Worm (Caenorhabditis elegans): Measurements from ENCODE around the gene ltd-1.

Gene ltd-1

DNA sequence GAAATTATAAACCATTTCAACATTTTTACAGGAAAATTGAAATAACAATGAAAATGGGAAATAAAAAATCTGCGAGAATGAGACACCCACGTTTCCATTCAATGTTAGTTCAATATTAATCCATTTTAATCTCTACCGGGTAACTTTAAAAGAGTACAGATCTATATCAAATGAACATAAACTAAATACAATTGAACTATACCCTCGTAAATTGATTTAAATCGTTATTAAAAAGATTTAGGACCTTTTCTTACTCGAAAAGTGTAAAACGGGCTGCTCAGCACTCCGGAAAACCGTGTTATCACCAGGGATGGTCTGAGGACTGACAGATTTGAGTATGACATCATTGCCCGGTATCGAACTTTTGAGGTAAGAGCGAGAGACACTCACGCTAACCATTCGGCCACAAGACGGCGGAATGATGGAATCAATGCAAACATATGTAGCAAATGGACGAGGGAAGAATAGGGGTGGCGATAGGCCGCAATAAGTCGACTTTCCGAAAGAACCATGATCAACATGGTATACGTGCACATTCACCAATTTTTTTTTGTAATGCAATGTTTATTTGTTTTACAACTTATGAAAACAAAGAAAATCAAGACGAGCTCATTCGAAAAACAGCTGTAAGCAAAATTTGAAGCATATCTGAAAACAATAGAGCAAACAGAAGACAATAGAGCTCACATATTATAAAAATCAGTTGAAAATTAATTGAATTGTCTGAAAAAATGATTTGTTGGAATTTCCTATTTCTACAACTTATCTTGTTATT is 14.6 kb upstream of the ltd-1 start, which contains the start of the genes chst-1 and C41C4.9 (continued):
- peak; percentile 39 for TF ChIP-seq blmp-1 (tag; optimal IDR thresholded peaks at IDR 0.05)
- TF ChIP-seq nhr-19 (GFP tag; conservative IDR thresholded peaks at IDR 0.05) = peak; percentile 56
- TF ChIP-seq mef-2 (tag; optimal IDR thresholded peaks at IDR 0.05) = no peak
- TF ChIP-seq unc-98 (GFP tag; IDR thresholded peaks at IDR 0.05) = 0 out of 2 replicates have a peak, but pooled peaks have one; percentile 10
- peak; percentile 17 for TF ChIP-seq lin-13 (GFP tag; optimal IDR thresholded peaks at IDR 0.05)
- TF ChIP-seq egl-13 (tag; optimal IDR thresholded peaks at IDR 0.05) = no peak
- TF ChIP-seq vab-15 (tag; optimal IDR thresholded peaks at IDR 0.05) = peak; percentile 57
- peak; percentile 38 for TF ChIP-seq jun-1 (tag; optimal IDR thresholded peaks at IDR 0.05)

DNA sequence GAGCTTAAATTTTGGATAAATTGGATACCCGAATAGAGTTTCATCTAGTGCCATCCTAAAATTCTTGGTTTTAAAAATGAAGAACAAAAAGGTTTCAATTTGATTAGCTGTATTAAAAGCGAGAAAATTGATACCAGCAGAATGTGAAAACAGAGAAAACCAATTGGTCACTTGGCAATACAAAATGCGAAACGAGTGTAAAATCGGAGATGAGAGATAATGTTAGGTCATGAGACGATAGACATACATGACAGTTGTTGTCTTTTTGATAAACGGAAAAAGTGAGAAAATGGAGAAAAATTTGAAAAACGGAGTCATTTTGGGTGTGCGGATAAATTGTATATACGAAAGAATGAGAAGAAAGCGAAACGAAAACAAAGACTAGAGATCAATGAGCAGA is 12.4 kb upstream of the ltd-1 start, which contains the start of gene sfxn-5:
sfxn-5 (minus strand) TSS at position 55 of the 400 bp plus-strand sequence.
- no peak for TF ChIP-seq egl-13 (tag; optimal IDR thresholded peaks at IDR 0.05)
- TF ChIP-seq nhr-19 (GFP tag; conservative IDR thresholded peaks at IDR 0.05) = peak; percentile 12
- TF ChIP-seq mdl-1 (tag; optimal IDR thresholded peaks at IDR 0.05) = peak in 1 of 2 experiments; percentile 1
- peak in 1 of 2 experiments; percentile 33 for TF ChIP-seq lin-35 (GFP tag; optimal IDR thresholded peaks at IDR 0.05)
- TF ChIP-seq nhr-71 (tag; optimal IDR thresholded peaks at IDR 0.05) = peak; percentile 68
- peak; percentile 90 for TF ChIP-seq blmp-1 (tag; optimal IDR thresholded peaks at IDR 0.05)
- TF ChIP-seq pax-3 (tag; optimal IDR thresholded peaks at IDR 0.05) = no peak
- TF ChIP-seq nhr-85 (tag) = peak; percentile 54
- TF ChIP-seq pag-3 (tag; optimal IDR thresholded peaks at IDR 0.05; ENCODE audit: borderline replicate concordance, insufficient read depth) = peak; percentile 34
- TF ChIP-seq efl-1 (optimal IDR thresholded peaks at IDR 0.05) = peak in 1 of 2 experiments; percentile 25
- TF ChIP-seq efl-1 (GFP tag; optimal IDR thresholded peaks at IDR 0.05 in 1 of 2) = peak in 1 of 2 experiments; percentile 1
- peak; percentile 20 for TF ChIP-seq nhr-20 (tag; optimal IDR thresholded peaks at IDR 0.05)
- peak; percentile 11 for TF ChIP-seq fos-1 (tag; optimal IDR thresholded peaks at IDR 0.05)
- TF ChIP-seq pqm-1 (tag; optimal IDR thresholded peaks at IDR 0.05) = no peak
- TF ChIP-seq fkh-4 (tag; optimal IDR thresholded peaks at IDR 0.05; ENCODE audit: borderline replicate concordance) = no peak
- TF ChIP-seq lsy-2 (tag; optimal IDR thresholded peaks at IDR 0.05) = peak; percentile 2 to 63
- peak; percentile 59 for TF ChIP-seq snu-23 (GFP tag; optimal IDR thresholded peaks at IDR 0.05)
- peak; percentile 45 for TF ChIP-seq rnt-1 (tag; optimal IDR thresholded peaks at IDR 0.05)
- TF ChIP-seq unc-130 (tag; optimal IDR thresholded peaks at IDR 0.05) = peak; percentile 23
- no peak for TF ChIP-seq hlh-17 (GFP tag; optimal IDR thresholded peaks at IDR 0.05; ENCODE audit: borderline replicate concordance)
- TF ChIP-seq mep-1 (tag; optimal IDR thresholded peaks at IDR 0.05) = peak; percentile 73
- peak in 2 of 3 experiments; percentile 5 to 32 for TF ChIP-seq dpl-1 (GFP tag; optimal IDR thresholded peaks at IDR 0.05)
- TF ChIP-seq nhr-77 (tag; optimal IDR thresholded peaks at IDR 0.05) = no peak
- TF ChIP-seq vab-15 (tag; optimal IDR thresholded peaks at IDR 0.05) = no peak
- TF ChIP-seq lin-14 (GFP tag; optimal IDR thresholded peaks at IDR 0.05) = peak; percentile 82
- no peak for TF ChIP-seq egl-27 (tag; optimal IDR thresholded peaks at IDR 0.05)

DNA sequence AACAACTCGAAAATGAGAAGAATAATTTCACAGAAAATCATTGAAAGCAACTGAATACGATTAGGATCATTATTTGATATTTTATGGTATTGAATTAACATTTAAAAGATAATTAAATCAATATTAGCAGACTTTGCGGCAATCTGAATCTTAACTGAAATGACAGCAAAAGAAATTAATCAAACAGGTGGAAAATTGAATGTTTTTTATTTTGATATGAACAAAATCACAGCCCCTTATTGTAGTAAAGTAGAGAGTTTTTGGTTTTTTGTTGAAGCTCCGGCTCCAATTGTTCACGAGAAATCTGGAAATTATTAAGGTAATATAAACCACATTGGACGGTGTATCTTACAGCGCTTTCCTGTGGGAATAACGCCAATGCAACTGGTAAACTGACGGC is 9.5 kb upstream of the ltd-1 start, which contains the start of gene sre-2:
sre-2 (minus strand) TSS at position 101 of the 400 bp plus-strand sequence.
- TF ChIP-seq mab-9 (GFP tag; IDR thresholded peaks at IDR 0.05) (no peak), lin-35 (GFP tag; optimal IDR thresholded peaks at IDR 0.05) (no peak), pqm-1 (tag; optimal IDR thresholded peaks at IDR 0.05) (no peak), fkh-10 (GFP tag; optimal IDR thresholded peaks at IDR 0.05) (no peak), nhr-71 (tag; optimal IDR thresholded peaks at IDR 0.05) (no peak), swsn-7 (tag; optimal IDR thresholded peaks at IDR 0.05) (no peak), ztf-4 (tag; optimal IDR thresholded peaks at IDR 0.05) (no peak)

Data from whole organism, L1 larva.